Fruit fly (Drosophila melanogaster) whole organism, embryonic: ENCODE results near the gene Vps26.
A peak's percentile ranks its signal among the peaks of the same experiment; 100 is the strongest.

Source experiments
- Aef1 ChIP-seq: fragments of 200-800 bp; sonication (Bioruptor generic); IDR thresholded peaks from 3 replicates; pipeline ENCODE4 v1.3.6; 2022; ENCODE audit warnings: missing biosample characterization, missing genetic modification characterization
- CG11085 ChIP-seq: fragments of 200-800 bp; sonication (Bioruptor generic); IDR thresholded peaks from 2 replicates; pipeline ENCODE4 v1.3.6; 2022; ENCODE audit warnings: missing biosample characterization, missing genetic modification characterization
- CG11247 ChIP-seq: fragments of 200-800 bp; sonication (Bioruptor generic); IDR thresholded peaks from 2 replicates; pipeline ENCODE4 v1.3.6; 2022; ENCODE audit warnings: missing biosample characterization, missing genetic modification characterization
- CG11398 ChIP-seq: fragments of 200-800 bp; sonication (Bioruptor generic); optimal IDR thresholded peaks from 2 replicates; lab custom pipeline; 2016; ENCODE audit warnings: missing biosample characterization, missing genetic modification characterization
- CG12236 ChIP-seq: fragments of 200-800 bp; sonication (Bioruptor generic); optimal IDR thresholded peaks from 2 replicates; lab custom pipeline; 2016; ENCODE audit warnings: missing biosample characterization, missing genetic modification characterization
- CG13296 ChIP-seq: fragments of 200-800 bp; sonication (Bioruptor generic); optimal IDR thresholded peaks from 3 replicates; lab custom pipeline; 2018; ENCODE audit warnings: missing biosample characterization, mild to moderate bottlenecking, missing genetic modification characterization
- CG13894 ChIP-seq: fragments of 200-800 bp; sonication (Bioruptor generic); optimal IDR thresholded peaks from 3 replicates; lab custom pipeline; 2018; ENCODE audit warnings: missing biosample characterization, mild to moderate bottlenecking, missing genetic modification characterization, moderate library complexity
- CG14050 ChIP-seq: fragments of 200-800 bp; sonication (Bioruptor generic); IDR thresholded peaks from 3 replicates; pipeline ENCODE4 v1.3.6; 2022; ENCODE audit warnings: missing biosample characterization, missing genetic modification characterization
- CG14860 ChIP-seq: fragments of 200-800 bp; sonication (Bioruptor generic); IDR thresholded peaks from 3 replicates; pipeline ENCODE4 v1.3.6; 2022; ENCODE audit warnings: missing biosample characterization, missing genetic modification characterization; ENCODE audit not compliant: partially characterized antibody
- CG15011 ChIP-seq: fragments of 200-800 bp; sonication (Bioruptor generic); optimal IDR thresholded peaks from 3 replicates; lab custom pipeline; 2018; ENCODE audit warnings: missing biosample characterization, mild to moderate bottlenecking, missing genetic modification characterization
- CG15073 ChIP-seq: fragments of 200-800 bp; sonication (Bioruptor generic); optimal IDR thresholded peaks from 2 replicates; lab custom pipeline; 2016; ENCODE audit warnings: missing biosample characterization, missing genetic modification characterization
- CG1647 ChIP-seq: fragments of 200-800 bp; sonication (Bioruptor generic); optimal IDR thresholded peaks from 3 replicates; lab custom pipeline; 2016; ENCODE audit warnings: missing biosample characterization, missing genetic modification characterization
- CG18476 ChIP-seq: fragments of 200-800 bp; sonication (Bioruptor generic); optimal IDR thresholded peaks from 2 replicates; lab custom pipeline; 2016; ENCODE audit warnings: missing biosample characterization, mild to moderate bottlenecking, missing genetic modification characterization
- CG18619 ChIP-seq: fragments of 200-800 bp; sonication (Bioruptor generic); optimal IDR thresholded peaks from 3 replicates; lab custom pipeline; 2017; ENCODE audit warnings: missing biosample characterization, mild to moderate bottlenecking, missing genetic modification characterization
- CG32772 ChIP-seq: fragments of 200-800 bp; sonication (Bioruptor generic); IDR thresholded peaks from 2 replicates; pipeline ENCODE4 v1.3.6; 2022; ENCODE audit warnings: missing biosample characterization, missing genetic modification characterization
- CG33557 ChIP-seq: fragments of 200-800 bp; sonication (Bioruptor generic); optimal IDR thresholded peaks from 2 replicates; lab custom pipeline; 2019; ENCODE audit warnings: missing biosample characterization, mild to moderate bottlenecking, missing genetic modification characterization, moderate library complexity
- CG3838 ChIP-seq: fragments of 200-800 bp; sonication (Bioruptor generic); optimal IDR thresholded peaks from 3 replicates; lab custom pipeline; 2016; ENCODE audit warnings: missing biosample characterization, missing genetic modification characterization
- CG4617 ChIP-seq: fragments of 200-800 bp; sonication (Bioruptor generic); optimal IDR thresholded peaks from 3 replicates; lab custom pipeline; 2016; ENCODE audit warnings: missing biosample characterization, missing genetic modification characterization, borderline replicate concordance
- CG8359 ChIP-seq: fragments of 200-800 bp; sonication (Bioruptor generic); optimal IDR thresholded peaks from 2 replicates; lab custom pipeline; 2017; ENCODE audit warnings: missing biosample characterization, mild to moderate bottlenecking, missing genetic modification characterization, borderline replicate concordance
- CG9727 ChIP-seq: fragments of 200-800 bp; sonication (Bioruptor generic); optimal IDR thresholded peaks from 3 replicates; lab custom pipeline; 2017; ENCODE audit warnings: missing biosample characterization, mild to moderate bottlenecking, missing genetic modification characterization
- H2.0 ChIP-seq: fragments of 200-800 bp; sonication (Bioruptor generic); IDR thresholded peaks from 2 replicates; pipeline ENCODE4 v1.3.6; 2022; ENCODE audit warnings: missing biosample characterization, missing genetic modification characterization
- Hey ChIP-seq: fragments of 200-800 bp; sonication (Bioruptor generic); optimal IDR thresholded peaks from 3 replicates; lab custom pipeline; 2018; ENCODE audit warnings: missing biosample characterization, mild to moderate bottlenecking, missing genetic modification characterization
- Lim3 ChIP-seq: fragments of 200-800 bp; sonication (Bioruptor generic); IDR thresholded peaks from 2 replicates; pipeline ENCODE4 v1.3.6; 2022; ENCODE audit warnings: missing biosample characterization, missing genetic modification characterization
- Lpt ChIP-seq: fragments of >200 bp; optimal IDR thresholded peaks from 2 replicates; lab custom pipeline; 2018; ENCODE audit warnings: missing biosample characterization, missing genetic modification characterization
- MBD-R2 ChIP-seq: fragments of 200-800 bp; sonication (Bioruptor generic); IDR thresholded peaks from 2 replicates; pipeline ENCODE4 v1.3.6; 2022; ENCODE audit warnings: missing biosample characterization, missing genetic modification characterization
- Myb ChIP-seq: fragments of 200-800 bp; sonication (Bioruptor generic); optimal IDR thresholded peaks from 2 replicates; lab custom pipeline; 2016; ENCODE audit warnings: missing biosample characterization, missing genetic modification characterization
- NC2α ChIP-seq: fragments of 200-800 bp; sonication (Bioruptor generic); optimal IDR thresholded peaks from 2 replicates; lab custom pipeline; 2016; ENCODE audit warnings: missing biosample characterization, missing genetic modification characterization
- Optix ChIP-seq: fragments of 200-800 bp; sonication (Bioruptor generic); IDR thresholded peaks from 3 replicates; pipeline ENCODE4 v1.3.6; 2022; ENCODE audit warnings: missing biosample characterization, missing genetic modification characterization
- Rfx ChIP-seq: fragments of 200-800 bp; sonication (Bioruptor generic); IDR thresholded peaks from 2 replicates; pipeline ENCODE4 v1.3.6; 2022; ENCODE audit warnings: missing biosample characterization, missing genetic modification characterization
- Sry-δ ChIP-seq: fragments of 200-800 bp; sonication (Bioruptor generic); optimal IDR thresholded peaks from 2 replicates; lab custom pipeline; 2016; ENCODE audit warnings: missing biosample characterization, missing genetic modification characterization
- Usf ChIP-seq: fragments of 200-800 bp; sonication (Bioruptor generic); optimal IDR thresholded peaks from 2 replicates; lab custom pipeline; 2017; ENCODE audit warnings: missing genotype, missing biosample characterization, missing genetic modification characterization
- aop ChIP-seq: fragments of 200-800 bp; sonication (Bioruptor generic); IDR thresholded peaks from 2 replicates; pipeline ENCODE4 v1.3.6; 2022; ENCODE audit warnings: missing biosample characterization, missing genetic modification characterization
- caup ChIP-seq: fragments of 200-800 bp; sonication (Bioruptor generic); optimal IDR thresholded peaks from 3 replicates; lab custom pipeline; 2017; ENCODE audit warnings: missing biosample characterization, mild to moderate bottlenecking, missing genetic modification characterization, moderate library complexity; ENCODE audit not compliant: severe bottlenecking
- cg ChIP-seq: fragments of 200-800 bp; sonication (Bioruptor generic); optimal IDR thresholded peaks from 3 replicates; lab custom pipeline; 2019; ENCODE audit warnings: missing biosample characterization, mild to moderate bottlenecking, missing genetic modification characterization, moderate library complexity
- emc ChIP-seq: fragments of 200-800 bp; sonication (Bioruptor generic); optimal IDR thresholded peaks from 2 replicates; lab custom pipeline; 2016; ENCODE audit warnings: missing biosample characterization, missing genetic modification characterization
- gsb-n ChIP-seq: fragments of 200-800 bp; sonication (Bioruptor generic); optimal IDR thresholded peaks from 3 replicates; lab custom pipeline; 2018; ENCODE audit warnings: missing biosample characterization, mild to moderate bottlenecking, missing genetic modification characterization
- jing ChIP-seq: fragments of 200-800 bp; sonication (Bioruptor generic); optimal IDR thresholded peaks from 2 replicates; lab custom pipeline; 2018; ENCODE audit warnings: missing biosample characterization, mild to moderate bottlenecking, missing genetic modification characterization
- lilli ChIP-seq: fragments of 200-800 bp; sonication (Bioruptor generic); optimal IDR thresholded peaks from 3 replicates; lab custom pipeline; 2016; ENCODE audit warnings: missing biosample characterization, missing genetic modification characterization
- maf-S ChIP-seq: fragments of 200-800 bp; sonication (Bioruptor generic); optimal IDR thresholded peaks from 2 replicates; lab custom pipeline; 2016; ENCODE audit warnings: missing biosample characterization, missing genetic modification characterization
- nau ChIP-seq: fragments of 200-800 bp; sonication (Bioruptor generic); optimal IDR thresholded peaks from 3 replicates; lab custom pipeline; 2017; ENCODE audit warnings: missing biosample characterization, mild to moderate bottlenecking, missing genetic modification characterization, missing genetic modification reagents
- nom ChIP-seq: fragments of 200-800 bp; sonication (Bioruptor generic); optimal IDR thresholded peaks from 2 replicates; lab custom pipeline; 2017; ENCODE audit warnings: missing biosample characterization, missing genetic modification characterization, mild to moderate bottlenecking, moderate library complexity, missing genetic modification reagents
- phol ChIP-seq: fragments of 200-800 bp; sonication (Bioruptor generic); optimal IDR thresholded peaks from 3 replicates; lab custom pipeline; 2018; ENCODE audit warnings: missing biosample characterization, mild to moderate bottlenecking, missing genetic modification characterization, moderate library complexity
- repo ChIP-seq: fragments of 200-800 bp; sonication (Bioruptor generic); optimal IDR thresholded peaks from 2 replicates; lab custom pipeline; 2016; ENCODE audit warnings: missing biosample characterization, missing genetic modification characterization
- sens ChIP-seq: fragments of 200-800 bp; sonication (Bioruptor generic); peaks from one replicate; lab custom pipeline; 2016; ENCODE audit warnings: missing biosample characterization, missing genetic modification characterization
- sim ChIP-seq: fragments of 200-800 bp; sonication (Bioruptor generic); IDR thresholded peaks from 2 replicates; pipeline ENCODE4 v1.3.6; 2022; ENCODE audit warnings: missing biosample characterization, missing genetic modification characterization
- sob ChIP-seq: fragments of 200-800 bp; sonication (Bioruptor generic); IDR thresholded peaks from 2 replicates; pipeline ENCODE4 v1.3.6; 2022; ENCODE audit warnings: missing biosample characterization, missing genetic modification characterization
- tap ChIP-seq: fragments of 200-800 bp; optimal IDR thresholded peaks from 3 replicates; lab custom pipeline; 2019; ENCODE audit warnings: missing biosample characterization, mild to moderate bottlenecking, missing genetic modification characterization, moderate library complexity
- vnd ChIP-seq: fragments of 200-800 bp; sonication (Bioruptor generic); IDR thresholded peaks from 3 replicates; pipeline ENCODE4 v1.3.6; 2022; ENCODE audit warnings: missing biosample characterization, missing genetic modification characterization; ENCODE audit not compliant: partially characterized antibody
- zen ChIP-seq: fragments of 200-800 bp; sonication (Bioruptor generic); optimal IDR thresholded peaks from 3 replicates; lab custom pipeline; 2018; ENCODE audit warnings: missing biosample characterization, mild to moderate bottlenecking, missing genetic modification characterization, moderate library complexity

The Vps26 gene

dm6 chrX:1830396-1831218 lies 43.0 kb upstream of the Vps26 start (continued):
- peak; percentile 93 for TF ChIP-seq Optix (GFP tag; lab: Robert Waterston, UW)
- TF ChIP-seq zen (tag; lab: Kevin White, UChicago), result peak; percentile 82
- peak; percentile 91 for TF ChIP-seq jing (GFP tag; lab: Kevin White, UChicago)
- TF ChIP-seq lilli (GFP tag; lab: Kevin White, UChicago), result peak; percentile 97
- TF ChIP-seq Myb (GFP tag; lab: Kevin White, UChicago), result peak; percentile 85
- TF ChIP-seq CG13894, result peak; percentile 93
- TF ChIP-seq CG18476 (GFP tag; lab: Kevin White, UChicago), result peak; percentile 92
- peak; percentile 96 for TF ChIP-seq tap (tag; lab: Kevin White, UChicago)
- peak; percentile 96 for TF ChIP-seq CG32772 (GFP tag; lab: Robert Waterston, UW)
- peak; percentile 90 for TF ChIP-seq repo (GFP tag; lab: Kevin White, UChicago)
- TF ChIP-seq CG1647, result peak; percentile 88
- TF ChIP-seq maf-S, result peak; percentile 91
- peak; percentile 89 for TF ChIP-seq CG4617 (GFP tag; lab: Kevin White, UChicago)
- TF ChIP-seq Aef1 (GFP tag; lab: Robert Waterston, UW), result peak; percentile 96
- peak; percentile 82 for TF ChIP-seq CG12236 (GFP tag; lab: Kevin White, UChicago)
- peak; percentile 93 for TF ChIP-seq nom
- peak; percentile 94 for TF ChIP-seq CG9727 (GFP tag; lab: Kevin White, UChicago)
- peak; percentile 95 for TF ChIP-seq MBD-R2 (GFP tag; lab: Robert Waterston, UW)
- TF ChIP-seq H2.0, result peak; percentile 97
- TF ChIP-seq CG13296, result peak; percentile 95
- peak; percentile 92 for TF ChIP-seq gsb-n (tag; lab: Kevin White, UChicago)
- peak; percentile 97 for TF ChIP-seq sob (GFP tag; lab: Robert Waterston, UW)
- peak; percentile 97 for TF ChIP-seq CG11247 (GFP tag; lab: Robert Waterston, UW)
- peak; percentile 91 for TF ChIP-seq Usf
- TF ChIP-seq CG8359 (GFP tag; lab: Kevin White, UChicago), result peak; percentile 84
- TF ChIP-seq emc (GFP tag; lab: Kevin White, UChicago), result peak; percentile 77
- TF ChIP-seq CG14860 (GFP tag; lab: Robert Waterston, UW), result peak; percentile 55
- peak; percentile 91 for TF ChIP-seq aop (GFP tag; lab: Robert Waterston, UW)
- TF ChIP-seq sens (GFP tag; lab: Kevin White, UChicago), result peak; percentile 98
- TF ChIP-seq Hey (tag; lab: Kevin White, UChicago), result peak; percentile 69
- TF ChIP-seq CG11398 (GFP tag; lab: Kevin White, UChicago), result peak; percentile 88
- TF ChIP-seq cg (GFP tag; lab: Kevin White, UChicago), result no peak
- TF ChIP-seq Lim3, result peak; percentile 83
- peak; percentile 94 for TF ChIP-seq phol (tag; lab: Kevin White, UChicago)
- peak; percentile 76 for TF ChIP-seq CG33557 (GFP tag; lab: Kevin White, UChicago)
- TF ChIP-seq CG18619 (GFP tag; lab: Kevin White, UChicago), result peak; percentile 94
- TF ChIP-seq Lpt, result no peak
- peak; percentile 95 for TF ChIP-seq CG11085 (GFP tag; lab: Robert Waterston, UW)
- no peak for TF ChIP-seq vnd (GFP tag; lab: Robert Waterston, UW)
- peak; percentile 96 for TF ChIP-seq CG14050 (GFP tag; lab: Robert Waterston, UW)
- TF ChIP-seq CG15011 (GFP tag; lab: Kevin White, UChicago), result peak; percentile 94
- TF ChIP-seq Rfx (GFP tag; lab: Robert Waterston, UW), result peak; percentile 99
- TF ChIP-seq NC2α (GFP tag; lab: Kevin White, UChicago), result peak; percentile 86
- TF ChIP-seq caup (GFP tag; lab: Kevin White, UChicago), result peak; percentile 95
- peak; percentile 92 for TF ChIP-seq nau (GFP tag; lab: Kevin White, UChicago)
- TF ChIP-seq sim (GFP tag; lab: Robert Waterston, UW), result peak; percentile 94
- TF ChIP-seq CG15073 (GFP tag; lab: Kevin White, UChicago), result peak; percentile 65
- TF ChIP-seq Sry-δ (GFP tag; lab: Kevin White, UChicago), result peak; percentile 61
- peak; percentile 83 for TF ChIP-seq CG3838 (GFP tag; lab: Kevin White, UChicago)
